Worm (Caenorhabditis elegans): ENCODE measurements around the gene sre-6.

sre-6 gene

ce11 chrV:10771390-10771789 is 8.8 kb upstream of the sre-6 start, which contains the start of gene D1054.3 (continued):
- TF ChIP-seq atf-7 (tag; optimal IDR thresholded peaks at IDR 0.05): no peak
- TF ChIP-seq attf-5 (GFP tag; optimal IDR thresholded peaks at IDR 0.05): no peak
- TF ChIP-seq ztf-25 (GFP tag; IDR thresholded peaks at IDR 0.05): no peak
- no peak for TF ChIP-seq sptf-2 (GFP tag; optimal IDR thresholded peaks at IDR 0.05)
- no peak for TF ChIP-seq rpc-1 (optimal IDR thresholded peaks at IDR 0.05)
- TF ChIP-seq rpc-1 (tag; optimal IDR thresholded peaks at IDR 0.05): no peak
- no peak for TF ChIP-seq ceh-100 (GFP tag; IDR thresholded peaks at IDR 0.05)
- no peak for TF ChIP-seq mcd-1 (GFP tag; IDR thresholded peaks at IDR 0.05)
- TF ChIP-seq unc-62 (GFP tag; optimal IDR thresholded peaks at IDR 0.05): no peak
- no peak for TF ChIP-seq Y95B8A.8 (GFP tag; IDR thresholded peaks at IDR 0.05)
- no peak for TF ChIP-seq B0019.2 (GFP tag; conservative IDR thresholded peaks at IDR 0.05)
- no peak for TF ChIP-seq ztf-3 (GFP tag; optimal IDR thresholded peaks at IDR 0.05)
- no peak for TF ChIP-seq let-607 (tag; optimal IDR thresholded peaks at IDR 0.05)
- no peak for TF ChIP-seq aptf-3 (GFP tag; IDR thresholded peaks at IDR 0.05)
- TF ChIP-seq K11D2.4 (GFP tag; IDR thresholded peaks at IDR 0.05): no peak
- no peak for TF ChIP-seq snpc-1.1 (tag; optimal IDR thresholded peaks at IDR 0.05; ENCODE audit: insufficient read depth)

DNA sequence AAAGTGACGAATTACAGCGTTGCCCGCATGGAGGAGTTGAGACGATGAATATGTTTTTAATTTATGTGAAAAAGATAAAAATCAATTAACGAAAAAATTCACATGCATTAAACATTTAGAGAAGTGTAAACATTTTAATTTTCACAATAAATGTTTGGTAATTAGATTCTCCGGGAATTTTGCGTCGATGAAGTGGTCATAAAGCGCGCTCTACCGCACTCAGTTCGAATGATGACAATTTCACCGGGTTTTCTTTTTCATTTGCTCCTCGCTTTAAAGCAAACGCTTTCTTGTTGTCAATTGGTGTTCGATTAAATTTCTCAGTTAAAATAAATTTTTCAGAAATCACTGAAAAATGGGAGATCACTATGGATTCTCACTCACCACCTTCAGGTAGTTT is 7.4 kb upstream of the sre-6 start, which contains the start of the genes D1054.1 and pas-2:
TSS of gene D1054.1 (minus strand) at position 192 of the 400 bp plus-strand sequence.
TSS of gene pas-2 (plus strand) at position 343 of the 400 bp plus-strand sequence.
- TF ChIP-seq dpl-1 (GFP tag; optimal IDR thresholded peaks at IDR 0.05) (no peak), snpc-4 (GFP tag; optimal IDR thresholded peaks at IDR 0.05) (no peak), snpc-4 (tag; optimal IDR thresholded peaks at IDR 0.05) (peak in 1 of 4 experiments; percentile 33), mcd-1 (GFP tag; IDR thresholded peaks at IDR 0.05) (peak; percentile 40; the same call in 1 of the 2 replicates), F57A8.1 (GFP tag; optimal IDR thresholded peaks at IDR 0.05) (no peak)

DNA sequence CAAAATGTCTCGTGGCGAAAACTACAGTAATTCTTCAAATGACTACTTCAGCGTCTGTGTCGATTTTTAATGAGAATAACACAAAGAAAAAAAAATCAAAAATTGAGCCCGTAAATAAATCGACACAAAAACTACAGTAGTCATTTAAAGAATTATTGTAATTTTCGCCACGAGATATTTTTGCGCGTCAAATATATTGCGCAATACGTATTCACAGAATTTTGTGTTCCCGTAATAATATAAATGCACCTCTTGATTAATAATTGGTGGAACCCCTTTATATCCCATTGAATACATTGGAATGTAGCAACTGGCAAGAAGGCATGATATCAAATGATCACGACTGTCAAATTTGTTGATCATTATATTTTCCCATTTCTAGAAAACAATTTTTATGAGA is 6.3 kb upstream of the sre-6 start:
- TF ChIP-seq Y56A3A.18 (GFP tag; IDR thresholded peaks at IDR 0.05) (no peak), rcor-1 (GFP tag; IDR thresholded peaks at IDR 0.05) (no peak), F39B2.1 (GFP tag; IDR thresholded peaks at IDR 0.05) (no peak), sdz-38 (tag; optimal IDR thresholded peaks at IDR 0.05) (no peak), atf-7 (tag; optimal IDR thresholded peaks at IDR 0.05) (no peak), attf-6 (GFP tag; IDR thresholded peaks at IDR 0.05) (no peak), ztf-18 (tag; optimal IDR thresholded peaks at IDR 0.05) (no peak), lin-35 (GFP tag; optimal IDR thresholded peaks at IDR 0.05) (no peak), ztf-22 (GFP tag; optimal IDR thresholded peaks at IDR 0.05) (no peak), dpff-1 (tag; optimal IDR thresholded peaks at IDR 0.05) (no peak)

DNA sequence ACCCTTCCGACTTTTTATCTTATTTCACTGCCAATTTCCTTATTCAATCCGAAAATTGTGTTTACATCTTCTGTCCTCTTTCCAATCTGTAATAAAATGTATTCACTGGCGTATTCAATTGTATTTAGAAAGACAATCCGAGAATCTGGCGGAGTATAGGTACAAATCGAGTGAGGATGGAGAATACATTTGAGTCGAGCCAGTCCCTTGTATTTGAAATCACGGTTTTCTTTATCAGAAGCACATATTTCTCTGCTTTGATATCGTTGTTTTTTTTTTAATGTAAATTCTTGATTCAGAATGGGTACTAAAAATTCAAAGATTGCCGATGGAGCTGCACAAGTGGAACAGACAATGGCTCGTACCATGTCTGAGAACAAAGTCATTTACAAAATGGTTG is 1.5 kb upstream of the sre-6 start, which contains the start of gene ocr-1:
TSS of gene ocr-1 (plus strand) at position 301 of the 400 bp plus-strand sequence.
- no peak for TF ChIP-seq F55B11.4 (tag; optimal IDR thresholded peaks at IDR 0.05; ENCODE audit: borderline replicate concordance, insufficient read depth)
- TF ChIP-seq ztf-18 (tag; optimal IDR thresholded peaks at IDR 0.05): no peak
- TF ChIP-seq mel-28 (tag; optimal IDR thresholded peaks at IDR 0.05; ENCODE audit: borderline replicate concordance): no peak
- TF ChIP-seq aptf-3 (GFP tag; IDR thresholded peaks at IDR 0.05): no peak
- no peak for TF ChIP-seq C06A6.2 (GFP tag; conservative IDR thresholded peaks at IDR 0.05)
- TF ChIP-seq lir-1 (GFP tag; conservative IDR thresholded peaks at IDR 0.05): no peak
- TF ChIP-seq hmg-1.2 (GFP tag; IDR thresholded peaks at IDR 0.05): no peak
- TF ChIP-seq madf-6 (GFP tag; IDR thresholded peaks at IDR 0.05): no peak
- TF ChIP-seq ztf-26 (tag; optimal IDR thresholded peaks at IDR 0.05): no peak
- TF ChIP-seq zfh-2 (GFP tag; conservative IDR thresholded peaks at IDR 0.05): no peak

Data from whole organism, young adult.